5 worm cellular contexts compared by ENCODE assay signal in the genomic region with DNA sequence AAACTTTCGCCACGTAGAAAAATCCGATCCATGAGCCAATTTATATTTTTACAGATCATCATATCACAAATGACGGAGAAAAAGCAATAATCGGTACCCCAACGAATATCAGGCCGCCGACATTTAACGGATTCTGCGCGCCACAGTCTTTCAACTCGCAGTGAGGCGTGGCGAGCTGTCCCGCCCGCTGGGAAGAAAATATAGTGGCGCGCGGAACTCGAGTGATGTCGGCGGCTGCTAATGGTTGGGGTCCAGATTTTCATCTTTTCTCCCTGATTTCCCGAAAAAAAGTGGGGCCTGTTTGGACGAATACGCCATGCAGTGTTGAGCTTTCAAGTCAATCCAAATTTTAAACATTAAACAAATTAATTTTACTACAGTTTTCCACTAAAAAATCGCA.
TF ChIP-seq lines count a peak whose summit lies in the region.

No protein-coding gene starts in this region.

TF ChIP-seq in whole organism, L1 larva, 84 proteins besides CTCF, POLR2A, EP300 and RAD21:
- TF ChIP-seq snpc-4 (tag; optimal IDR thresholded peaks at IDR 0.05; lab: Kevin White, UChicago) (peak; percentile 88), sox-4 (tag; optimal IDR thresholded peaks at IDR 0.05; lab: Kevin White, UChicago) (no peak), elt-2 (tag; optimal IDR thresholded peaks at IDR 0.05; lab: Kevin White, UChicago) (no peak), rnt-1 (tag; optimal IDR thresholded peaks at IDR 0.05; lab: Kevin White, UChicago) (peak; percentile 3), unc-86 (tag; optimal IDR thresholded peaks at IDR 0.05; lab: Kevin White, UChicago) (no peak)

TF ChIP-seq in whole organism, L2 larva, 48 proteins besides CTCF, POLR2A, EP300 and RAD21:
- TF ChIP-seq blmp-1 (tag; optimal IDR thresholded peaks at IDR 0.05; lab: Kevin White, UChicago; ENCODE audit: insufficient read depth) = no peak
- TF ChIP-seq F13H6.1 (tag; optimal IDR thresholded peaks at IDR 0.05; lab: Kevin White, UChicago) = no peak
- peak; percentile 84 for TF ChIP-seq snpc-4 (tag; optimal IDR thresholded peaks at IDR 0.05; lab: Kevin White, UChicago)
TF ChIP-seq in whole organism, L2 larva: peak in this region for 1.

TF ChIP-seq in whole organism, L3 larva, 47 proteins besides CTCF, POLR2A, EP300 and RAD21:
- TF ChIP-seq ceh-9 (tag; optimal IDR thresholded peaks at IDR 0.05; lab: Kevin White, UChicago) (no peak), snpc-4 (tag; optimal IDR thresholded peaks at IDR 0.05; lab: Kevin White, UChicago) (peak; percentile 70), ceh-28 (tag; optimal IDR thresholded peaks at IDR 0.05; lab: Kevin White, UChicago) (no peak)

TF ChIP-seq in whole organism, L4 larva, 104 proteins besides CTCF, POLR2A, EP300 and RAD21:
- TF ChIP-seq set-16 (GFP tag; IDR thresholded peaks at IDR 0.05; lab: Robert Waterston, UW) (0 out of 2 replicates have a peak, but pooled peaks have one; percentile 33), mes-2 (tag; optimal IDR thresholded peaks at IDR 0.05; lab: Kevin White, UChicago; ENCODE audit: poor library complexity, severe bottlenecking) (peak; percentile 30), ceh-32 (tag; optimal IDR thresholded peaks at IDR 0.05; lab: Kevin White, UChicago; ENCODE audit: poor library complexity) (no peak), snpc-4 (tag; optimal IDR thresholded peaks at IDR 0.05; lab: Kevin White, UChicago) (peak; percentile 42)

TF ChIP-seq in whole organism, young adult, 124 proteins besides CTCF, POLR2A, EP300 and RAD21:
- TF ChIP-seq dpl-1 (GFP tag; optimal IDR thresholded peaks at IDR 0.05; lab: Kevin White, UChicago) = no peak
- no peak for TF ChIP-seq snpc-4 (GFP tag; optimal IDR thresholded peaks at IDR 0.05; lab: Kevin White, UChicago)
- peak in 2 of 4 experiments; percentile 45 to 65 for TF ChIP-seq snpc-4 (tag; optimal IDR thresholded peaks at IDR 0.05; lab: Kevin White, UChicago)
- TF ChIP-seq Y56A3A.18 (GFP tag; IDR thresholded peaks at IDR 0.05; lab: Robert Waterston, UW) = no peak
- no peak for TF ChIP-seq snpc-1.3 (tag; optimal IDR thresholded peaks at IDR 0.05; lab: Kevin White, UChicago; ENCODE audit: insufficient read depth)
- TF ChIP-seq attf-3 (GFP tag; conservative IDR thresholded peaks at IDR 0.05; lab: Robert Waterston, UW) = no peak
- TF ChIP-seq lin-54 (GFP tag; optimal IDR thresholded peaks at IDR 0.05; lab: Kevin White, UChicago) = no peak
- no peak for TF ChIP-seq ceh-100 (GFP tag; IDR thresholded peaks at IDR 0.05; lab: Robert Waterston, UW)
- no peak for TF ChIP-seq F22D6.2 (tag; optimal IDR thresholded peaks at IDR 0.05; lab: Kevin White, UChicago)
- TF ChIP-seq ama-1 (optimal IDR thresholded peaks at IDR 0.05; lab: Kevin White, UChicago) = no peak
- TF ChIP-seq ama-1 (GFP tag; optimal IDR thresholded peaks at IDR 0.05; lab: Kevin White, UChicago) = no peak
- TF ChIP-seq nhr-80 (tag; optimal IDR thresholded peaks at IDR 0.05; lab: Kevin White, UChicago) = no peak
- no peak for TF ChIP-seq sea-2 (GFP tag; IDR thresholded peaks at IDR 0.05; lab: Robert Waterston, UW)
- TF ChIP-seq lsl-1 (GFP tag; optimal IDR thresholded peaks at IDR 0.05; lab: Kevin White, UChicago) = no peak
- peak; percentile 54 for TF ChIP-seq zfh-2 (GFP tag; conservative IDR thresholded peaks at IDR 0.05; lab: Robert Waterston, UW)
- TF ChIP-seq aptf-2 (GFP tag; conservative IDR thresholded peaks at IDR 0.05; lab: Robert Waterston, UW) = no peak
- TF ChIP-seq aptf-3 (GFP tag; IDR thresholded peaks at IDR 0.05; lab: Robert Waterston, UW) = no peak
